Worm (Caenorhabditis elegans): Measurements from ENCODE around the gene F20D6.2.

- no peak for TF ChIP-seq nhr-11 (tag; optimal IDR thresholded peaks at IDR 0.05)
- TF ChIP-seq nhr-12 (tag; optimal IDR thresholded peaks at IDR 0.05), result no peak
- no peak for TF ChIP-seq pha-4 (tag; optimal IDR thresholded peaks at IDR 0.05)
- TF ChIP-seq mdl-1 (tag; optimal IDR thresholded peaks at IDR 0.05), result no peak
- no peak for TF ChIP-seq aly-2 (tag; optimal IDR thresholded peaks at IDR 0.05)
- TF ChIP-seq unc-62 (GFP tag; optimal IDR thresholded peaks at IDR 0.05), result no peak
- no peak for TF ChIP-seq ceh-9 (tag; optimal IDR thresholded peaks at IDR 0.05)
- no peak for TF ChIP-seq nhr-76 (tag; optimal IDR thresholded peaks at IDR 0.05)
- TF ChIP-seq skn-1 (tag; optimal IDR thresholded peaks at IDR 0.05), result no peak
- TF ChIP-seq nfya-1 (tag; optimal IDR thresholded peaks at IDR 0.05; ENCODE audit: insufficient read depth), result no peak
- TF ChIP-seq snpc-4 (tag; optimal IDR thresholded peaks at IDR 0.05), result no peak
- TF ChIP-seq nhr-28 (tag; optimal IDR thresholded peaks at IDR 0.05), result no peak
Observed at ce11 chrV:8168219-8168962, 17.4 kb upstream of the F20D6.2 start, which contains the start of gene F20D6.8.

Measured in whole organism, L3 larva.